Fruit fly (Drosophila melanogaster) whole organism, embryonic: ENCODE data around the gene CG34417.

Source experiments
- ATbp ChIP-seq: fragments of 200-800 bp; sonication (Bioruptor generic); optimal IDR thresholded peaks from 2 replicates; lab custom pipeline; 2017; ENCODE audit warnings: missing biosample characterization, mild to moderate bottlenecking, missing genetic modification characterization, missing genetic modification reagents
- Abd-B ChIP-seq: fragments of 200-800 bp; sonication (Bioruptor generic); optimal IDR thresholded peaks from 2 replicates; lab custom pipeline; 2018; ENCODE audit warnings: missing biosample characterization, mild to moderate bottlenecking, missing genetic modification characterization, moderate library complexity
- Adf1 ChIP-seq: fragments of 200-800 bp; sonication (Bioruptor generic); IDR thresholded peaks from 2 replicates; pipeline ENCODE4 v1.3.6; 2022; ENCODE audit warnings: missing biosample characterization, missing genetic modification characterization
- Atf6 ChIP-seq: fragments of 200-800 bp; sonication (Bioruptor generic); IDR thresholded peaks from 2 replicates; pipeline ENCODE4 v1.3.6; 2022; ENCODE audit warnings: missing biosample characterization, missing genetic modification characterization
- BtbVII ChIP-seq: fragments of 200-800 bp; sonication (Bioruptor generic); optimal IDR thresholded peaks from 3 replicates; lab custom pipeline; 2017; ENCODE audit warnings: missing biosample characterization, mild to moderate bottlenecking, missing genetic modification characterization
- CG11504 ChIP-seq: fragments of 200-800 bp; sonication (Bioruptor generic); optimal IDR thresholded peaks from 3 replicates; lab custom pipeline; 2019; ENCODE audit warnings: missing biosample characterization, mild to moderate bottlenecking, missing genetic modification characterization, moderate library complexity
- CG13624 ChIP-seq: fragments of 200-800 bp; sonication (Bioruptor generic); optimal IDR thresholded peaks from 2 replicates; lab custom pipeline; 2016; ENCODE audit warnings: missing biosample characterization, missing genetic modification characterization
- CG16863 ChIP-seq: fragments of 200-800 bp; sonication (Bioruptor generic); optimal IDR thresholded peaks from 3 replicates; lab custom pipeline; 2016; ENCODE audit warnings: missing biosample characterization, missing genetic modification characterization
- CG17385 ChIP-seq: fragments of 200-800 bp; sonication (Bioruptor generic); optimal IDR thresholded peaks from 3 replicates; lab custom pipeline; 2018; ENCODE audit warnings: missing biosample characterization, mild to moderate bottlenecking, missing genetic modification characterization
- CG17612 ChIP-seq: fragments of 200-800 bp; sonication (Bioruptor generic); IDR thresholded peaks from 2 replicates; pipeline ENCODE4 v1.3.6; 2022; ENCODE audit warnings: missing biosample characterization, missing genetic modification characterization
- CG18619 ChIP-seq: fragments of 200-800 bp; sonication (Bioruptor generic); optimal IDR thresholded peaks from 3 replicates; lab custom pipeline; 2017; ENCODE audit warnings: missing biosample characterization, mild to moderate bottlenecking, missing genetic modification characterization
- CG31365 ChIP-seq: fragments of 200-800 bp; sonication (Bioruptor generic); optimal IDR thresholded peaks from 2 replicates; lab custom pipeline; 2018; ENCODE audit warnings: missing biosample characterization, mild to moderate bottlenecking, missing genetic modification characterization
- CG34422 ChIP-seq: fragments of 200-800 bp; sonication (Bioruptor generic); IDR thresholded peaks from 3 replicates; pipeline ENCODE4 v1.3.6; 2022; ENCODE audit warnings: missing biosample characterization, missing genetic modification characterization
- CG3838 ChIP-seq: fragments of 200-800 bp; sonication (Bioruptor generic); optimal IDR thresholded peaks from 3 replicates; lab custom pipeline; 2016; ENCODE audit warnings: missing biosample characterization, missing genetic modification characterization
- CG6791 ChIP-seq: fragments of 200-800 bp; sonication (Bioruptor generic); IDR thresholded peaks from 3 replicates; pipeline ENCODE4 v1.3.6; 2022; ENCODE audit warnings: missing biosample characterization, missing genetic modification characterization; ENCODE audit not compliant: partially characterized antibody
- CG7839 ChIP-seq: fragments of 200-800 bp; sonication (Bioruptor generic); optimal IDR thresholded peaks from 3 replicates; lab custom pipeline; 2018; ENCODE audit warnings: missing biosample characterization, mild to moderate bottlenecking, missing genetic modification characterization, moderate library complexity
- CG8290 ChIP-seq, 3 experiments: fragments of 200-800 bp; sonication (Bioruptor generic); optimal IDR thresholded peaks; 2 replicates each; lab custom pipeline; 2016 to 2019; ENCODE audit warnings: missing biosample characterization in 3 of 3, missing genetic modification characterization in 3 of 3, mild to moderate bottlenecking in 2 of 3, moderate library complexity in 1 of 3
- CG9727 ChIP-seq: fragments of 200-800 bp; sonication (Bioruptor generic); optimal IDR thresholded peaks from 3 replicates; lab custom pipeline; 2017; ENCODE audit warnings: missing biosample characterization, mild to moderate bottlenecking, missing genetic modification characterization
- Camta ChIP-seq: fragments of 200-800 bp; sonication (Bioruptor generic); optimal IDR thresholded peaks from 2 replicates; lab custom pipeline; 2016; ENCODE audit warnings: missing biosample characterization, missing genetic modification characterization
- D19B ChIP-seq: fragments of 200-800 bp; sonication (Bioruptor generic); optimal IDR thresholded peaks from 2 replicates; lab custom pipeline; 2017; ENCODE audit warnings: missing biosample characterization, mild to moderate bottlenecking, missing genetic modification characterization
- Dek ChIP-seq: fragments of 200-800 bp; sonication (Bioruptor generic); optimal IDR thresholded peaks from 3 replicates; lab custom pipeline; 2019; ENCODE audit warnings: missing biosample characterization, mild to moderate bottlenecking, missing genetic modification characterization, moderate library complexity
- Dip3 ChIP-seq: fragments of 200-800 bp; sonication (Bioruptor generic); optimal IDR thresholded peaks from 3 replicates; lab custom pipeline; 2016; ENCODE audit warnings: missing biosample characterization, missing genetic modification characterization
- Hmr ChIP-seq: fragments of 200-800 bp; sonication (Bioruptor generic); optimal IDR thresholded peaks from 3 replicates; lab custom pipeline; 2017; ENCODE audit warnings: mild to moderate bottlenecking, missing biosample characterization, missing genetic modification reagents, missing genetic modification characterization
- MESR4 ChIP-seq: fragments of 200-800 bp; sonication (Bioruptor generic); optimal IDR thresholded peaks from 2 replicates; lab custom pipeline; 2018; ENCODE audit warnings: missing biosample characterization, mild to moderate bottlenecking, missing genetic modification characterization, moderate library complexity
- Mad ChIP-seq: fragments of 200-800 bp; sonication (Bioruptor generic); optimal IDR thresholded peaks from 2 replicates; lab custom pipeline; 2016; ENCODE audit warnings: missing biosample characterization, missing genetic modification characterization
- Ptx1 ChIP-seq: fragments of 200-800 bp; sonication (Bioruptor generic); IDR thresholded peaks from 2 replicates; pipeline ENCODE4 v1.3.6; 2022; ENCODE audit warnings: missing biosample characterization, missing genetic modification characterization
- Trl ChIP-seq, 3 experiments: fragments of >200 bp in 2 of 3; fragments of 200-800 bp in 1 of 3; sonication (Bioruptor generic) in 1 of 3; optimal IDR thresholded peaks; 2 replicates in 1 of 3; 3 replicates in 2 of 3; lab custom pipeline; 2016 to 2017; ENCODE audit warnings: missing biosample characterization in 1 of 3, missing genetic modification characterization in 1 of 3
- ab ChIP-seq: fragments of 200-800 bp; sonication (Bioruptor generic); optimal IDR thresholded peaks from 2 replicates; lab custom pipeline; 2016; ENCODE audit warnings: missing biosample characterization, missing genetic modification characterization
- amos ChIP-seq: fragments of 200-800 bp; sonication (Bioruptor generic); IDR thresholded peaks from 2 replicates; pipeline ENCODE4 v1.3.6; 2022; ENCODE audit warnings: missing biosample characterization, missing genetic modification characterization; ENCODE audit not compliant: partially characterized antibody
- bsh ChIP-seq, 2 experiments: fragments of 200-800 bp; sonication (Bioruptor generic); optimal IDR thresholded peaks; 2 replicates each; lab custom pipeline; 2017 to 2018; ENCODE audit warnings: mild to moderate bottlenecking in 2 of 2, missing biosample characterization in 2 of 2, missing genetic modification characterization in 2 of 2, moderate library complexity in 1 of 2
- cas ChIP-seq: fragments of 200-800 bp; sonication (Bioruptor generic); IDR thresholded peaks from 2 replicates; pipeline ENCODE4 v1.3.6; 2022; ENCODE audit warnings: missing biosample characterization, missing genetic modification characterization
- chinmo ChIP-seq: fragments of 200-800 bp; sonication (Bioruptor generic); IDR thresholded peaks from 4 replicates; pipeline ENCODE4 v1.3.6; 2022; ENCODE audit warnings: missing biosample characterization, missing genetic modification characterization; ENCODE audit not compliant: partially characterized antibody
- ci ChIP-seq: fragments of 200-800 bp; sonication (Bioruptor generic); IDR thresholded peaks from 3 replicates; pipeline ENCODE4 v1.3.6; 2022; ENCODE audit warnings: missing biosample characterization, missing genetic modification characterization
- crol ChIP-seq: fragments of 200-800 bp; sonication (Bioruptor generic); IDR thresholded peaks from 2 replicates; pipeline ENCODE4 v1.3.6; 2022; ENCODE audit warnings: missing biosample characterization, missing genetic modification characterization
- cwo ChIP-seq: fragments of 200-800 bp; sonication (Bioruptor generic); optimal IDR thresholded peaks from 3 replicates; lab custom pipeline; 2017; ENCODE audit warnings: missing biosample characterization, missing genetic modification characterization, mild to moderate bottlenecking, moderate library complexity, missing genetic modification reagents
- dmrt99B ChIP-seq: fragments of 200-800 bp; sonication (Bioruptor generic); optimal IDR thresholded peaks from 2 replicates; lab custom pipeline; 2018; ENCODE audit warnings: missing biosample characterization, mild to moderate bottlenecking, missing genetic modification characterization, moderate library complexity
- ewg ChIP-seq: fragments of 200-800 bp; sonication (Bioruptor generic); optimal IDR thresholded peaks from 3 replicates; lab custom pipeline; 2017; ENCODE audit warnings: mild to moderate bottlenecking, missing biosample characterization, missing genetic modification reagents, missing genetic modification characterization
- kay ChIP-seq: fragments of 200-800 bp; sonication (Bioruptor generic); optimal IDR thresholded peaks from 2 replicates; lab custom pipeline; 2016; ENCODE audit warnings: missing biosample characterization, missing genetic modification characterization
- lmd ChIP-seq: fragments of 200-800 bp; sonication (Bioruptor generic); IDR thresholded peaks from 2 replicates; pipeline ENCODE4 v1.3.6; 2022; ENCODE audit warnings: missing biosample characterization, missing genetic modification characterization
- nmo ChIP-seq: fragments of 200-800 bp; sonication (Bioruptor generic); optimal IDR thresholded peaks from 2 replicates; lab custom pipeline; 2018; ENCODE audit warnings: missing biosample characterization, mild to moderate bottlenecking, missing genetic modification characterization, moderate library complexity
- rib ChIP-seq: fragments of 200-800 bp; sonication (Bioruptor generic); IDR thresholded peaks from 2 replicates; pipeline ENCODE4 v1.3.6; 2022; ENCODE audit warnings: missing biosample characterization, missing genetic modification characterization
- sc ChIP-seq, 3 experiments: fragments of >200 bp in 2 of 3; fragments of 200-800 bp in 1 of 3; sonication (Bioruptor generic) in 1 of 3; optimal IDR thresholded peaks; 2 replicates in 2 of 3; 3 replicates in 1 of 3; lab custom pipeline; 2017; ENCODE audit warnings: mild to moderate bottlenecking in 1 of 3, missing biosample characterization in 1 of 3, missing genetic modification characterization in 1 of 3, missing genetic modification reagents in 1 of 3
- schlank ChIP-seq: fragments of 200-800 bp; sonication (Bioruptor generic); optimal IDR thresholded peaks from 2 replicates; lab custom pipeline; 2018; ENCODE audit warnings: missing biosample characterization, mild to moderate bottlenecking, missing genetic modification characterization
- slou ChIP-seq: fragments of 200-800 bp; sonication (Bioruptor generic); optimal IDR thresholded peaks from 3 replicates; lab custom pipeline; 2016; ENCODE audit warnings: missing biosample characterization, missing genetic modification characterization
- sna ChIP-seq: fragments of 200-800 bp; sonication (Bioruptor generic); IDR thresholded peaks from 2 replicates; pipeline ENCODE4 v1.3.6; 2022; ENCODE audit warnings: missing biosample characterization, missing genetic modification characterization; ENCODE audit not compliant: partially characterized antibody
- sr ChIP-seq: fragments of 200-800 bp; sonication (Bioruptor generic); IDR thresholded peaks from 3 replicates; pipeline ENCODE4 v1.3.6; 2022; ENCODE audit warnings: missing biosample characterization, missing genetic modification characterization
- tx ChIP-seq: fragments of 200-800 bp; sonication (Bioruptor generic); optimal IDR thresholded peaks from 2 replicates; lab custom pipeline; 2016; ENCODE audit warnings: missing biosample characterization, missing genetic modification characterization

CG34417 gene

dm6 chrX:6543569-6544173 lies 3.1 kb downstream of the CG34417 start (continued):
- TF ChIP-seq Ptx1 (GFP tag; lab: Robert Waterston, UW): 0 out of 2 replicates have a peak, but pooled peaks have one; percentile 15
- TF ChIP-seq sr: peak; percentile 76; the same call in 2 of the 3 replicates
- no peak for TF ChIP-seq ATbp (GFP tag; lab: Kevin White, UChicago)
- peak in 1 of 2 experiments; percentile 22 for TF ChIP-seq bsh (GFP tag; optimal IDR thresholded peaks at IDR 0.05; lab: Kevin White, UChicago)
- no peak for TF ChIP-seq Dek
- peak; percentile 54 for TF ChIP-seq D19B
- no peak for TF ChIP-seq CG3838
- no peak for TF ChIP-seq CG31365 (tag; lab: Kevin White, UChicago)
- TF ChIP-seq Mad (GFP tag; lab: Kevin White, UChicago): no peak
- 0 out of 3 replicates have a peak, but pooled peaks have one; percentile 9 for TF ChIP-seq ci (GFP tag; lab: Robert Waterston, UW)
- TF ChIP-seq CG17385 (GFP tag; lab: Kevin White, UChicago): peak; percentile 72
- TF ChIP-seq ewg (GFP tag; lab: Kevin White, UChicago): peak; percentile 18
- TF ChIP-seq slou (GFP tag; lab: Kevin White, UChicago): no peak
- peak; percentile 16 for TF ChIP-seq nmo (GFP tag; lab: Kevin White, UChicago)
- no peak for TF ChIP-seq CG18619 (GFP tag; lab: Kevin White, UChicago)
- 0 out of 3 replicates have a peak, but pooled peaks have one; percentile 32 for TF ChIP-seq CG6791 (GFP tag; lab: Robert Waterston, UW)
- peak; percentile 25 for TF ChIP-seq CG11504 (tag; lab: Kevin White, UChicago)
- peak; percentile 16 to 26 for TF ChIP-seq Trl (optimal IDR thresholded peaks at IDR 0.05; lab: Kevin White, UChicago)
- no peak for TF ChIP-seq Trl (GFP tag; optimal IDR thresholded peaks at IDR 0.05; lab: Kevin White, UChicago)
- TF ChIP-seq Hmr (GFP tag; lab: Kevin White, UChicago): no peak
- no peak for TF ChIP-seq BtbVII (GFP tag; lab: Kevin White, UChicago)
- TF ChIP-seq rib (GFP tag; lab: Robert Waterston, UW): peak; percentile 46; the same call in 1 of the 2 replicates
- TF ChIP-seq MESR4 (GFP tag; lab: Kevin White, UChicago): no peak
- TF ChIP-seq CG13624 (GFP tag; lab: Kevin White, UChicago): no peak
- TF ChIP-seq CG17612 (GFP tag; lab: Robert Waterston, UW): no peak
- TF ChIP-seq tx (GFP tag; lab: Kevin White, UChicago): no peak
- peak; percentile 75; the same call in 3 of the 4 replicates for TF ChIP-seq chinmo (GFP tag; lab: Robert Waterston, UW)
- peak; percentile 42; the same call in 1 of the 2 replicates for TF ChIP-seq crol (GFP tag; lab: Robert Waterston, UW)
- TF ChIP-seq schlank (tag; lab: Kevin White, UChicago): no peak
- no peak for TF ChIP-seq Dip3 (GFP tag; lab: Kevin White, UChicago)
- no peak for TF ChIP-seq lmd (GFP tag; lab: Robert Waterston, UW)
- TF ChIP-seq kay (GFP tag; lab: Kevin White, UChicago): peak; percentile 8
- TF ChIP-seq sna (GFP tag; lab: Robert Waterston, UW): no peak
- TF ChIP-seq CG9727 (GFP tag; lab: Kevin White, UChicago): no peak
- TF ChIP-seq amos (GFP tag; lab: Robert Waterston, UW): no peak
- TF ChIP-seq sc (optimal IDR thresholded peaks at IDR 0.05; lab: Kevin White, UChicago): no peak
- no peak for TF ChIP-seq sc (GFP tag; optimal IDR thresholded peaks at IDR 0.05; lab: Kevin White, UChicago)
- TF ChIP-seq ab (GFP tag; lab: Kevin White, UChicago): no peak
- TF ChIP-seq cwo (GFP tag; lab: Kevin White, UChicago): no peak
- TF ChIP-seq CG7839 (tag; lab: Kevin White, UChicago): peak; percentile 33
- TF ChIP-seq CG34422 (GFP tag; lab: Robert Waterston, UW): no peak
- TF ChIP-seq Camta (GFP tag; lab: Kevin White, UChicago): no peak
- no peak for TF ChIP-seq cas (GFP tag; lab: Robert Waterston, UW)
- peak; percentile 93 for TF ChIP-seq Adf1 (GFP tag; lab: Robert Waterston, UW)
- no peak for TF ChIP-seq CG8290 (GFP tag; optimal IDR thresholded peaks at IDR 0.05; lab: Kevin White, UChicago)
- peak in 1 of 2 experiments; percentile 27 for TF ChIP-seq CG8290 (tag; optimal IDR thresholded peaks at IDR 0.05; lab: Kevin White, UChicago)
- no peak for TF ChIP-seq Atf6 (GFP tag; lab: Robert Waterston, UW)
- TF ChIP-seq Abd-B: peak; percentile 42
- peak; percentile 51 for TF ChIP-seq dmrt99B (tag; lab: Kevin White, UChicago)
- no peak for TF ChIP-seq CG16863 (GFP tag; lab: Kevin White, UChicago)
